Fruit fly (Drosophila melanogaster) whole organism, embryonic: ENCODE data around the gene CG5921.

Experiments used
- Bgb ChIP-seq: fragments of 200-800 bp; sonication (Bioruptor generic); IDR thresholded peaks from 2 replicates; pipeline ENCODE4 v1.3.6; 2022; ENCODE audit warnings: missing biosample characterization, missing genetic modification characterization; ENCODE audit not compliant: partially characterized antibody
- CG10274 ChIP-seq: fragments of 200-800 bp; sonication (Bioruptor generic); optimal IDR thresholded peaks from 3 replicates; lab custom pipeline; 2017; ENCODE audit warnings: missing biosample characterization, mild to moderate bottlenecking, missing genetic modification characterization
- CG10431 ChIP-seq: fragments of 200-800 bp; sonication (Bioruptor generic); optimal IDR thresholded peaks from 3 replicates; lab custom pipeline; 2018; ENCODE audit warnings: missing biosample characterization, mild to moderate bottlenecking, missing genetic modification characterization
- CG10979 ChIP-seq: fragments of 200-800 bp; sonication (Bioruptor generic); optimal IDR thresholded peaks from 2 replicates; lab custom pipeline; 2018; ENCODE audit warnings: missing biosample characterization, mild to moderate bottlenecking, missing genetic modification characterization, moderate library complexity
- CG11085 ChIP-seq: fragments of 200-800 bp; sonication (Bioruptor generic); IDR thresholded peaks from 2 replicates; pipeline ENCODE4 v1.3.6; 2022; ENCODE audit warnings: missing biosample characterization, missing genetic modification characterization
- CG12236 ChIP-seq: fragments of 200-800 bp; sonication (Bioruptor generic); optimal IDR thresholded peaks from 2 replicates; lab custom pipeline; 2016; ENCODE audit warnings: missing biosample characterization, missing genetic modification characterization
- CG1233 ChIP-seq: fragments of 200-800 bp; sonication (Bioruptor generic); optimal IDR thresholded peaks from 4 replicates; lab custom pipeline; 2018; ENCODE audit warnings: missing biosample characterization, mild to moderate bottlenecking, missing genetic modification characterization
- CG12391 ChIP-seq: fragments of 200-800 bp; sonication (Bioruptor generic); optimal IDR thresholded peaks from 3 replicates; lab custom pipeline; 2018; ENCODE audit warnings: missing biosample characterization, mild to moderate bottlenecking, missing genetic modification characterization, moderate library complexity
- CG12942 ChIP-seq: fragments of 200-800 bp; sonication (Bioruptor generic); optimal IDR thresholded peaks from 3 replicates; lab custom pipeline; 2016; ENCODE audit warnings: missing biosample characterization, missing genetic modification characterization
- CG13424 ChIP-seq: fragments of 200-800 bp; sonication (Bioruptor generic); optimal IDR thresholded peaks from 2 replicates; lab custom pipeline; 2019; ENCODE audit warnings: missing biosample characterization, mild to moderate bottlenecking, missing genetic modification characterization, moderate library complexity
- CG33557 ChIP-seq: fragments of 200-800 bp; sonication (Bioruptor generic); optimal IDR thresholded peaks from 2 replicates; lab custom pipeline; 2019; ENCODE audit warnings: missing biosample characterization, mild to moderate bottlenecking, missing genetic modification characterization, moderate library complexity
- CG42726 ChIP-seq: fragments of 200-800 bp; sonication (Bioruptor generic); IDR thresholded peaks from 2 replicates; pipeline ENCODE4 v1.3.6; 2022; ENCODE audit warnings: missing biosample characterization, missing genetic modification characterization; ENCODE audit not compliant: partially characterized antibody
- CG4360 ChIP-seq: fragments of 200-800 bp; sonication (Bioruptor generic); IDR thresholded peaks from 2 replicates; pipeline ENCODE4 v1.3.6; 2022; ENCODE audit warnings: missing biosample characterization, missing genetic modification characterization
- CG4854 ChIP-seq: fragments of 200-800 bp; sonication (Bioruptor generic); optimal IDR thresholded peaks from 2 replicates; lab custom pipeline; 2016; ENCODE audit warnings: missing biosample characterization, missing genetic modification characterization, inconsistent platforms
- CG9609 ChIP-seq: fragments of 200-800 bp; sonication (Bioruptor generic); optimal IDR thresholded peaks from 3 replicates; lab custom pipeline; 2016; ENCODE audit warnings: missing biosample characterization, missing genetic modification characterization
- CTCF ChIP-seq: fragments of 200-800 bp; sonication (Bioruptor generic); optimal IDR thresholded peaks from 2 replicates; lab custom pipeline; 2017; ENCODE audit warnings: missing biosample characterization, mild to moderate bottlenecking, missing genetic modification characterization, moderate library complexity
- Dfd ChIP-seq, 2 experiments: fragments of >200 bp; optimal IDR thresholded peaks; 2 replicates each; lab custom pipeline; 2017; ENCODE audit warnings: missing biosample characterization in 2 of 2, missing genetic modification characterization in 2 of 2
- Fer1 ChIP-seq: fragments of 200-800 bp; sonication (Bioruptor generic); optimal IDR thresholded peaks from 2 replicates; lab custom pipeline; 2017; ENCODE audit warnings: missing biosample characterization, mild to moderate bottlenecking, missing genetic modification characterization
- GATAe ChIP-seq: fragments of 200-800 bp; sonication (Bioruptor generic); conservative IDR thresholded peaks from 2 replicates; pipeline ENCODE4 v1.3.6; 2022; ENCODE audit warnings: missing biosample characterization, missing genetic modification characterization
- HLH54F ChIP-seq: fragments of 200-800 bp; sonication (Bioruptor generic); optimal IDR thresholded peaks from 3 replicates; lab custom pipeline; 2016; ENCODE audit warnings: missing biosample characterization, missing genetic modification characterization
- HLHmδ ChIP-seq: fragments of 200-800 bp; sonication (Bioruptor generic); optimal IDR thresholded peaks from 2 replicates; lab custom pipeline; 2018; ENCODE audit warnings: missing biosample characterization, mild to moderate bottlenecking, missing genetic modification characterization, moderate library complexity
- Hr3 ChIP-seq: fragments of 200-800 bp; sonication (Bioruptor generic); optimal IDR thresholded peaks from 3 replicates; lab custom pipeline; 2016; ENCODE audit warnings: missing biosample characterization, missing genetic modification characterization
- Mes4 ChIP-seq: fragments of 200-800 bp; sonication (Bioruptor generic); optimal IDR thresholded peaks from 2 replicates; lab custom pipeline; 2016; ENCODE audit warnings: missing biosample characterization, missing genetic modification characterization
- NC2α ChIP-seq: fragments of 200-800 bp; sonication (Bioruptor generic); optimal IDR thresholded peaks from 2 replicates; lab custom pipeline; 2016; ENCODE audit warnings: missing biosample characterization, missing genetic modification characterization
- NC2β ChIP-seq: fragments of 200-800 bp; sonication (Bioruptor generic); optimal IDR thresholded peaks from 2 replicates; lab custom pipeline; 2016; ENCODE audit warnings: missing biosample characterization, missing genetic modification characterization
- NFAT ChIP-seq: fragments of 200-800 bp; sonication (Bioruptor generic); IDR thresholded peaks from 2 replicates; pipeline ENCODE4 v1.3.6; 2022; ENCODE audit warnings: missing biosample characterization, missing genetic modification characterization
- NK7.1 ChIP-seq: fragments of 200-800 bp; sonication (Bioruptor generic); optimal IDR thresholded peaks from 3 replicates; lab custom pipeline; 2016; ENCODE audit warnings: missing biosample characterization, missing genetic modification characterization
- Nf-YB ChIP-seq: fragments of 200-800 bp; sonication (Bioruptor generic); optimal IDR thresholded peaks from 3 replicates; lab custom pipeline; 2019; ENCODE audit warnings: missing biosample characterization, mild to moderate bottlenecking, missing genetic modification characterization, moderate library complexity
- Pdp1 ChIP-seq, 2 experiments: fragments of 200-800 bp; sonication (Bioruptor generic); optimal IDR thresholded peaks; 3 replicates each; lab custom pipeline; 2016; ENCODE audit warnings: missing biosample characterization in 2 of 2, missing genetic modification characterization in 2 of 2, mild to moderate bottlenecking in 1 of 2, moderate library complexity in 1 of 2
- bcd ChIP-seq: fragments of 200-800 bp; sonication (Bioruptor generic); optimal IDR thresholded peaks from 2 replicates; lab custom pipeline; 2017; ENCODE audit warnings: missing biosample characterization, mild to moderate bottlenecking, missing genetic modification characterization
- bsh ChIP-seq, 2 experiments: fragments of 200-800 bp; sonication (Bioruptor generic); optimal IDR thresholded peaks; 2 replicates each; lab custom pipeline; 2017 to 2018; ENCODE audit warnings: mild to moderate bottlenecking in 2 of 2, missing biosample characterization in 2 of 2, missing genetic modification characterization in 2 of 2, moderate library complexity in 1 of 2
- cad ChIP-seq: fragments of >200 bp; optimal IDR thresholded peaks from 2 replicates; lab custom pipeline; 2017; ENCODE audit warnings: missing biosample characterization, missing genetic modification characterization
- eve ChIP-seq, 2 experiments: fragments of >200 bp; optimal IDR thresholded peaks; 2 replicates each; lab custom pipeline; 2017; ENCODE audit warnings: missing biosample characterization in 2 of 2, missing genetic modification characterization in 2 of 2
- exex ChIP-seq: fragments of 200-800 bp; sonication (Bioruptor generic); optimal IDR thresholded peaks from 4 replicates; lab custom pipeline; 2018; ENCODE audit warnings: missing biosample characterization, mild to moderate bottlenecking, missing genetic modification characterization, moderate library complexity
- fd64A ChIP-seq: fragments of 200-800 bp; sonication (Bioruptor generic); optimal IDR thresholded peaks from 3 replicates; lab custom pipeline; 2018; ENCODE audit warnings: missing biosample characterization, mild to moderate bottlenecking, missing genetic modification characterization
- fu2 ChIP-seq: fragments of 200-800 bp; sonication (Bioruptor generic); optimal IDR thresholded peaks from 2 replicates; lab custom pipeline; 2016; ENCODE audit warnings: missing biosample characterization, missing genetic modification characterization
- jumu ChIP-seq: fragments of 200-800 bp; sonication (Bioruptor generic); optimal IDR thresholded peaks from 3 replicates; lab custom pipeline; 2016; ENCODE audit warnings: missing biosample characterization, missing genetic modification characterization
- mirr ChIP-seq: fragments of 200-800 bp; sonication (Bioruptor generic); optimal IDR thresholded peaks from 3 replicates; lab custom pipeline; 2018; ENCODE audit warnings: missing biosample characterization, mild to moderate bottlenecking, missing genetic modification characterization
- oc ChIP-seq: fragments of 200-800 bp; sonication (Bioruptor generic); optimal IDR thresholded peaks from 2 replicates; lab custom pipeline; 2018; ENCODE audit warnings: missing biosample characterization, mild to moderate bottlenecking, missing genetic modification characterization, moderate library complexity
- pho ChIP-seq: fragments of 200-800 bp; sonication (Bioruptor generic); optimal IDR thresholded peaks from 2 replicates; lab custom pipeline; 2016; ENCODE audit warnings: missing biosample characterization, missing genetic modification characterization
- sd ChIP-seq: fragments of 200-800 bp; sonication (Bioruptor generic); optimal IDR thresholded peaks from 3 replicates; lab custom pipeline; 2018; ENCODE audit warnings: missing biosample characterization, mild to moderate bottlenecking, missing genetic modification characterization, moderate library complexity
- sens-2 ChIP-seq: fragments of 200-800 bp; sonication (Bioruptor generic); IDR thresholded peaks from 2 replicates; pipeline ENCODE4 v1.3.6; 2022; ENCODE audit warnings: missing biosample characterization, missing genetic modification characterization
- sug ChIP-seq: fragments of 200-800 bp; optimal IDR thresholded peaks from 2 replicates; lab custom pipeline; 2019; ENCODE audit warnings: missing biosample characterization, mild to moderate bottlenecking, missing genetic modification characterization, moderate library complexity
- tll ChIP-seq, 2 experiments: fragments of 200-800 bp in 1 of 2; fragments of >200 bp in 1 of 2; sonication (Bioruptor generic) in 1 of 2; optimal IDR thresholded peaks; 2 replicates each; lab custom pipeline; 2017 to 2019; ENCODE audit warnings: missing biosample characterization in 2 of 2, missing genetic modification characterization in 2 of 2, mild to moderate bottlenecking in 1 of 2, moderate library complexity in 1 of 2
- vnd ChIP-seq: fragments of 200-800 bp; sonication (Bioruptor generic); IDR thresholded peaks from 3 replicates; pipeline ENCODE4 v1.3.6; 2022; ENCODE audit warnings: missing biosample characterization, missing genetic modification characterization; ENCODE audit not compliant: partially characterized antibody
- vvl ChIP-seq: fragments of 200-800 bp; sonication (Bioruptor generic); IDR thresholded peaks from 2 replicates; pipeline ENCODE4 v1.3.6; 2022; ENCODE audit warnings: missing biosample characterization, missing genetic modification characterization
- wek ChIP-seq: fragments of 200-800 bp; sonication (Bioruptor generic); optimal IDR thresholded peaks from 3 replicates; lab custom pipeline; 2018; ENCODE audit warnings: missing biosample characterization, mild to moderate bottlenecking, missing genetic modification characterization, moderate library complexity
- zfh1 ChIP-seq: fragments of 200-800 bp; sonication (Bioruptor generic); IDR thresholded peaks from 3 replicates; pipeline ENCODE4 v1.3.6; 2022; ENCODE audit warnings: missing biosample characterization, missing genetic modification characterization

The CG5921 gene

DNA sequence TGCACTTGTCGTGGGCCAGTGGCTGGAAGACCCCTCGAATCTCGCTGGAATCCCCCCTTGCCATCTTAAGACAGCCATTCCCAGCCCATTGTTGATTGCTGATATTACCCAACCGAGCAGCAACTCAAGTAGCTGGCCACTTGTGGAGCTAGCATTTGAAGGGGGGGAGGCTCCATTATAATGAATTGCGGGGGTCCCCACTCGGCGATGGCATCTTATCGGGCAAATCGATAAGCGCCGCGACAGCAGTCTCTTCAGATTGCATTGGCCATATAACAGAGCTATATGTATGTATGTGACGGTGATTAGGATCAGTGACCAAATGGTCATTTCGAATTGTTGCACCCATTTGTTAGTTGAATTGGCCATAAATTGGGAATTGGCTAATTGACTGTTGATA lies 11.5 kb downstream of the CG5921 start (continued):
- TF ChIP-seq exex (tag; lab: Kevin White, UChicago) (peak; percentile 27), eve (GFP tag; optimal IDR thresholded peaks at IDR 0.05; lab: Kevin White, UChicago) (no peak), CG4360 (no peak), oc (tag; lab: Kevin White, UChicago) (no peak), CG12236 (GFP tag; lab: Kevin White, UChicago) (no peak), Hr3 (GFP tag; lab: Kevin White, UChicago) (no peak), CG12391 (tag; lab: Kevin White, UChicago) (no peak), Fer1 (GFP tag; lab: Kevin White, UChicago) (no peak), CG12942 (no peak), Nf-YB (GFP tag; lab: Kevin White, UChicago) (no peak), sens-2 (no peak), Pdp1 (GFP tag; optimal IDR thresholded peaks at IDR 0.05; lab: Kevin White, UChicago) (peak in 1 of 2 experiments; percentile 38), NC2α (GFP tag; lab: Kevin White, UChicago) (no peak), mirr (GFP tag; lab: Kevin White, UChicago) (no peak)
- TF ChIP-seq, all 482 proteins: peak for 6

DNA sequence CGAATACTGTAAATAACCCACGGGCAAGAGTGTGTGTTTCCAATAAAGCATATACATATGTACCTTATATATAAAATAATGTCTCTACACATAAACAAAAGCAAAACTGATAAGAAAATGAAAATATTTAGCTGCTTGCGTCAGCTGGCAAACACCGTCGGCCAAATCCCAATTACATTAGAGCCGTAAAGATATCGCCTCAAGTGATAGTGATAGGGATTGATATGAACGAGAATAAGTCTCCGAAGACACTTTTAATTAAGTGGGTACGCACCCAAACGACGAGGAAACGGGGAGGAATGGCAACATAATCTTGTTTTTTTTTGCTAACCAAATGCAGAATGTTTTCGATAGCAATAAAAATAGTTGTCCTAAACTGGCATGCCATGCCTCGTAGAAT lies 13.9 kb downstream of the CG5921 start:
- TF ChIP-seq Bgb (no peak), CG11085 (no peak), bcd (GFP tag; lab: Kevin White, UChicago) (no peak), CG1233 (GFP tag; lab: Kevin White, UChicago) (no peak), bsh (GFP tag; optimal IDR thresholded peaks at IDR 0.05; lab: Kevin White, UChicago) (no peak), sug (tag; lab: Kevin White, UChicago) (peak; percentile 26), CG13424 (tag; lab: Kevin White, UChicago) (no peak), Dfd (GFP tag; optimal IDR thresholded peaks at IDR 0.05; lab: Kevin White, UChicago) (no peak), fu2 (GFP tag; lab: Kevin White, UChicago) (no peak), CG10431 (GFP tag; lab: Kevin White, UChicago) (no peak), pho (no peak), GATAe (GFP tag; lab: Robert Waterston, UW) (no peak), Mes4 (no peak), CG33557 (GFP tag; lab: Kevin White, UChicago) (no peak), CG10979 (tag; lab: Kevin White, UChicago) (no peak), HLHmδ (GFP tag; lab: Kevin White, UChicago) (no peak), NK7.1 (GFP tag; lab: Kevin White, UChicago) (no peak), mirr (GFP tag; lab: Kevin White, UChicago) (peak; percentile 74), HLH54F (GFP tag; lab: Kevin White, UChicago) (no peak), NC2β (no peak), zfh1 (no peak), CG10274 (GFP tag; lab: Kevin White, UChicago) (no peak), fd64A (no peak), CG4854 (GFP tag; lab: Kevin White, UChicago) (no peak), wek (no peak), jumu (GFP tag; lab: Kevin White, UChicago) (no peak), cad (GFP tag; lab: Kevin White, UChicago) (no peak), exex (tag; lab: Kevin White, UChicago) (peak; percentile 81), Pdp1 (GFP tag; optimal IDR thresholded peaks at IDR 0.05; lab: Kevin White, UChicago) (peak in 1 of 2 experiments; percentile 7), vnd (GFP tag; lab: Robert Waterston, UW) (no peak), sd (tag; lab: Kevin White, UChicago) (peak; percentile 30), CG9609 (no peak), vvl (GFP tag; lab: Robert Waterston, UW) (no peak), tll (GFP tag; optimal IDR thresholded peaks at IDR 0.05; lab: Kevin White, UChicago) (no peak), CTCF (GFP tag; lab: Kevin White, UChicago) (no peak), CG42726 (GFP tag; lab: Robert Waterston, UW) (no peak), NFAT (GFP tag; lab: Robert Waterston, UW) (no peak)
